Worm (Caenorhabditis elegans): ENCODE results near the gene F09E10.6.

F09E10.6 gene

ce11 chrX:1477932-1478331 lies 19.5 kb downstream of the F09E10.6 start:
- TF ChIP-seq hnd-1 (tag; optimal IDR thresholded peaks at IDR 0.05): no peak
- no peak for TF ChIP-seq tbx-37 (GFP tag; conservative IDR thresholded peaks at IDR 0.05)
- TF ChIP-seq tbx-11 (GFP tag; IDR thresholded peaks at IDR 0.05): no peak
- no peak for TF ChIP-seq ets-7 (tag; optimal IDR thresholded peaks at IDR 0.05)
- no peak for TF ChIP-seq ceh-13 (GFP tag; optimal IDR thresholded peaks at IDR 0.05)
- TF ChIP-seq tra-4 (tag; optimal IDR thresholded peaks at IDR 0.05): no peak
- no peak for TF ChIP-seq ama-1 (optimal IDR thresholded peaks at IDR 0.05)
- TF ChIP-seq pes-1 (GFP tag; IDR thresholded peaks at IDR 0.05): no peak
- TF ChIP-seq aly-1 (tag; optimal IDR thresholded peaks at IDR 0.05): no peak
- no peak for TF ChIP-seq scrt-1 (GFP tag; IDR thresholded peaks at IDR 0.05)
- TF ChIP-seq flt-1 (GFP tag; IDR thresholded peaks at IDR 0.05): no peak
- no peak for TF ChIP-seq hmg-4 (GFP tag; optimal IDR thresholded peaks at IDR 0.05)
- no peak for TF ChIP-seq hmbx-1 (tag; optimal IDR thresholded peaks at IDR 0.05)

- TF ChIP-seq hnd-1 (tag; optimal IDR thresholded peaks at IDR 0.05): no peak
- no peak for TF ChIP-seq aly-1 (tag; optimal IDR thresholded peaks at IDR 0.05)
- no peak for TF ChIP-seq hmbx-1 (tag; optimal IDR thresholded peaks at IDR 0.05)
- no peak for TF ChIP-seq tra-4 (tag; optimal IDR thresholded peaks at IDR 0.05)
- TF ChIP-seq tbx-11 (GFP tag; IDR thresholded peaks at IDR 0.05): no peak
- no peak for TF ChIP-seq ama-1 (optimal IDR thresholded peaks at IDR 0.05)
Measured at ce11 chrX:1476005-1476404, 21.5 kb downstream of the F09E10.6 start.

ce11 chrX:1473794-1474193 lies 23.7 kb downstream of the F09E10.6 start:
- TF ChIP-seq hmbx-1 (tag; optimal IDR thresholded peaks at IDR 0.05) (no peak), tra-4 (tag; optimal IDR thresholded peaks at IDR 0.05) (no peak), ets-7 (tag; optimal IDR thresholded peaks at IDR 0.05) (no peak), hnd-1 (tag; optimal IDR thresholded peaks at IDR 0.05) (no peak), tbx-37 (GFP tag; conservative IDR thresholded peaks at IDR 0.05) (no peak), tbx-11 (GFP tag; IDR thresholded peaks at IDR 0.05) (no peak), hmg-4 (GFP tag; optimal IDR thresholded peaks at IDR 0.05) (no peak), flt-1 (GFP tag; IDR thresholded peaks at IDR 0.05) (no peak), pes-1 (GFP tag; IDR thresholded peaks at IDR 0.05) (no peak), scrt-1 (GFP tag; IDR thresholded peaks at IDR 0.05) (no peak), ceh-13 (GFP tag; optimal IDR thresholded peaks at IDR 0.05) (no peak), aly-1 (tag; optimal IDR thresholded peaks at IDR 0.05) (no peak)

ce11 chrX:1472880-1473279 lies 24.6 kb downstream of the F09E10.6 start, which contains the start of gene D1005.5:
Gene D1005.5 (minus strand): TSS chrX:1472980.
- TF ChIP-seq aly-1 (tag; optimal IDR thresholded peaks at IDR 0.05) (no peak), sea-1 (GFP tag; conservative IDR thresholded peaks at IDR 0.05) (no peak), ets-7 (tag; optimal IDR thresholded peaks at IDR 0.05) (no peak), hmg-4 (GFP tag; optimal IDR thresholded peaks at IDR 0.05) (no peak), tbx-11 (GFP tag; IDR thresholded peaks at IDR 0.05) (no peak), scrt-1 (GFP tag; IDR thresholded peaks at IDR 0.05) (no peak), hmbx-1 (tag; optimal IDR thresholded peaks at IDR 0.05) (no peak)

ce11 chrX:1471232-1471631 lies 26.2 kb downstream of the F09E10.6 start:
- TF ChIP-seq B0310.2 (tag; optimal IDR thresholded peaks at IDR 0.05) (no peak), pes-1 (GFP tag; IDR thresholded peaks at IDR 0.05) (no peak), ets-7 (tag; optimal IDR thresholded peaks at IDR 0.05) (no peak), tbx-11 (GFP tag; IDR thresholded peaks at IDR 0.05) (no peak)

ce11 chrX:1468057-1468456 lies 29.4 kb downstream of the F09E10.6 start:
- no peak for TF ChIP-seq ceh-36 (tag; optimal IDR thresholded peaks at IDR 0.05)
- TF ChIP-seq tra-4 (tag; optimal IDR thresholded peaks at IDR 0.05): no peak
- no peak for TF ChIP-seq scrt-1 (GFP tag; IDR thresholded peaks at IDR 0.05)
- TF ChIP-seq F13C5.2 (tag; optimal IDR thresholded peaks at IDR 0.05): no peak
- TF ChIP-seq ama-1 (optimal IDR thresholded peaks at IDR 0.05): no peak
- no peak for TF ChIP-seq B0310.2 (tag; optimal IDR thresholded peaks at IDR 0.05)
- TF ChIP-seq tbx-11 (GFP tag; IDR thresholded peaks at IDR 0.05): no peak
- no peak for TF ChIP-seq pes-1 (GFP tag; IDR thresholded peaks at IDR 0.05)
- no peak for TF ChIP-seq ceh-13 (GFP tag; optimal IDR thresholded peaks at IDR 0.05)
- TF ChIP-seq ets-7 (tag; optimal IDR thresholded peaks at IDR 0.05): no peak
- TF ChIP-seq sea-1 (GFP tag; conservative IDR thresholded peaks at IDR 0.05): no peak
- TF ChIP-seq tbx-37 (GFP tag; conservative IDR thresholded peaks at IDR 0.05): no peak

ce11 chrX:1464699-1465098 lies 32.8 kb downstream of the F09E10.6 start, which contains the start of gene D1005.6:
Gene D1005.6 (minus strand): TSS chrX:1464799.
- TF ChIP-seq hmg-4 (GFP tag; optimal IDR thresholded peaks at IDR 0.05) (no peak), scrt-1 (GFP tag; IDR thresholded peaks at IDR 0.05) (no peak), flt-1 (GFP tag; IDR thresholded peaks at IDR 0.05) (no peak), sea-1 (GFP tag; conservative IDR thresholded peaks at IDR 0.05) (no peak), F13C5.2 (tag; optimal IDR thresholded peaks at IDR 0.05) (no peak), ceh-13 (GFP tag; optimal IDR thresholded peaks at IDR 0.05) (no peak), hnd-1 (tag; optimal IDR thresholded peaks at IDR 0.05) (no peak), ceh-36 (tag; optimal IDR thresholded peaks at IDR 0.05) (no peak), tbx-37 (GFP tag; conservative IDR thresholded peaks at IDR 0.05) (no peak), pes-1 (GFP tag; IDR thresholded peaks at IDR 0.05) (no peak), tbx-11 (GFP tag; IDR thresholded peaks at IDR 0.05) (no peak), ama-1 (optimal IDR thresholded peaks at IDR 0.05) (no peak), hmbx-1 (tag; optimal IDR thresholded peaks at IDR 0.05) (no peak), B0310.2 (tag; optimal IDR thresholded peaks at IDR 0.05) (no peak), aly-1 (tag; optimal IDR thresholded peaks at IDR 0.05) (no peak), ets-7 (tag; optimal IDR thresholded peaks at IDR 0.05) (no peak), tra-4 (tag; optimal IDR thresholded peaks at IDR 0.05) (no peak)

- no peak for TF ChIP-seq ama-1 (optimal IDR thresholded peaks at IDR 0.05)
- TF ChIP-seq hmbx-1 (tag; optimal IDR thresholded peaks at IDR 0.05): no peak
- no peak for TF ChIP-seq ets-7 (tag; optimal IDR thresholded peaks at IDR 0.05)
- TF ChIP-seq tbx-11 (GFP tag; IDR thresholded peaks at IDR 0.05): no peak
- TF ChIP-seq F13C5.2 (tag; optimal IDR thresholded peaks at IDR 0.05): no peak
- TF ChIP-seq tra-4 (tag; optimal IDR thresholded peaks at IDR 0.05): no peak
- no peak for TF ChIP-seq hmg-4 (GFP tag; optimal IDR thresholded peaks at IDR 0.05)
- no peak for TF ChIP-seq scrt-1 (GFP tag; IDR thresholded peaks at IDR 0.05)
- TF ChIP-seq ceh-36 (tag; optimal IDR thresholded peaks at IDR 0.05): no peak
- no peak for TF ChIP-seq sea-1 (GFP tag; conservative IDR thresholded peaks at IDR 0.05)
- no peak for TF ChIP-seq B0310.2 (tag; optimal IDR thresholded peaks at IDR 0.05)
- TF ChIP-seq tbx-37 (GFP tag; conservative IDR thresholded peaks at IDR 0.05): no peak
- no peak for TF ChIP-seq hnd-1 (tag; optimal IDR thresholded peaks at IDR 0.05)
- TF ChIP-seq flt-1 (GFP tag; IDR thresholded peaks at IDR 0.05): no peak
- no peak for TF ChIP-seq pes-1 (GFP tag; IDR thresholded peaks at IDR 0.05)
- TF ChIP-seq ceh-13 (GFP tag; optimal IDR thresholded peaks at IDR 0.05): no peak
- no peak for TF ChIP-seq aly-1 (tag; optimal IDR thresholded peaks at IDR 0.05)
Measured at ce11 chrX:1459756-1460155, 37.7 kb downstream of the F09E10.6 start.

All from whole organism, early embryonic.